Worm (Caenorhabditis elegans) whole organism, L4 larva: ENCODE data around the gene R05A10.3.

Source experiments
- D1046.2 ChIP-seq: fragments of 200-800 bp; sonication (Bioruptor generic); IDR thresholded peaks from 2 replicates; pipeline ENCODE4 v1.3.6; 2022; ENCODE audit warnings: missing genetic modification characterization, missing compliant biosample characterization
- R02D3.7 ChIP-seq: fragments of 150-350 bp; sonication (generic microtip); optimal IDR thresholded peaks from 3 replicates; lab custom pipeline; 2014; ENCODE audit warnings: missing biosample characterization, missing genetic modification characterization
- T26A8.4 ChIP-seq: fragments of 200-800 bp; sonication (Bioruptor generic); IDR thresholded peaks from 2 replicates; pipeline ENCODE4 v1.3.6; 2022; ENCODE audit warnings: missing genetic modification characterization, missing compliant biosample characterization
- Y48G9A.11 ChIP-seq: fragments of 200-800 bp; sonication (Bioruptor generic); IDR thresholded peaks from 2 replicates; pipeline ENCODE4 v1.3.6; 2022; ENCODE audit warnings: missing genetic modification reagents, missing genetic modification characterization, missing compliant biosample characterization
- Y5F2A.4 ChIP-seq: fragments of 200-800 bp; sonication (Bioruptor generic); optimal IDR thresholded peaks from 2 replicates; lab custom pipeline; 2018; ENCODE audit warnings: mild to moderate bottlenecking, missing genetic modification characterization, missing compliant biosample characterization
- ZK546.5 ChIP-seq, 2 experiments: sonication (generic microtip); optimal IDR thresholded peaks; 2 replicates each; lab custom pipeline; 2017; ENCODE audit warnings: missing biosample characterization in 2 of 2, missing genetic modification characterization in 2 of 2
- aha-1 ChIP-seq: fragments of 150-350 bp; peaks from one replicate; lab custom pipeline; 2014; ENCODE audit warnings: missing biosample characterization, missing genetic modification characterization
- cey-2 ChIP-seq: sonication (generic microtip); optimal IDR thresholded peaks from 3 replicates; lab custom pipeline; 2017; ENCODE audit warnings: missing genetic modification characterization, mild to moderate bottlenecking, missing compliant biosample characterization, antibody characterized with exemption, borderline replicate concordance; ENCODE audit not compliant: insufficient read depth
- ctbp-1 ChIP-seq: fragments of 200-800 bp; sonication (Bioruptor generic); IDR thresholded peaks from 2 replicates; pipeline ENCODE4 v1.3.6; 2022; ENCODE audit warnings: missing genetic modification reagents, missing genetic modification characterization, missing compliant biosample characterization
- egl-43 ChIP-seq: fragments of 200-800 bp; sonication (Bioruptor generic); IDR thresholded peaks from 2 replicates; pipeline ENCODE4 v1.3.6; 2022; ENCODE audit warnings: missing genetic modification reagents, missing genetic modification characterization, missing compliant biosample characterization
- hmg-1.1 ChIP-seq: fragments of 200-800 bp; sonication (Bioruptor generic); IDR thresholded peaks from 2 replicates; pipeline ENCODE4 v1.3.6; 2022; ENCODE audit warnings: missing genetic modification reagents, missing genetic modification characterization, missing compliant biosample characterization
- lin-38 ChIP-seq: fragments of 200-800 bp; sonication (Bioruptor generic); IDR thresholded peaks from 2 replicates; pipeline ENCODE4 v1.3.6; 2022; ENCODE audit warnings: missing genetic modification reagents, missing genetic modification characterization, missing compliant biosample characterization
- lin-39 ChIP-seq: fragments of 150-350 bp; optimal IDR thresholded peaks from 2 replicates; lab custom pipeline; 2014; ENCODE audit warnings: missing biosample characterization, missing genetic modification reagents, missing genetic modification characterization
- lir-3 ChIP-seq: sonication (generic microtip); optimal IDR thresholded peaks from 2 replicates; lab custom pipeline; 2016; ENCODE audit warnings: mild to moderate bottlenecking, missing genetic modification characterization, missing compliant biosample characterization
- madf-9 ChIP-seq: fragments of 200-800 bp; sonication (Bioruptor generic); conservative IDR thresholded peaks from 2 replicates; pipeline ENCODE4 v1.3.6; 2022; ENCODE audit warnings: missing genetic modification reagents, missing genetic modification characterization, missing compliant biosample characterization
- mep-1 ChIP-seq: fragments of 150-350 bp; sonication (generic microtip); optimal IDR thresholded peaks from 3 replicates; lab custom pipeline; 2014; ENCODE audit warnings: missing biosample characterization, missing genetic modification characterization
- mes-2 ChIP-seq: sonication (generic microtip); optimal IDR thresholded peaks from 2 replicates; lab custom pipeline; 2016; ENCODE audit warnings: missing genotype, mild to moderate bottlenecking, missing genetic modification characterization, missing compliant biosample characterization; ENCODE audit not compliant: poor library complexity, severe bottlenecking
- nhr-102 ChIP-seq: sonication (generic microtip); optimal IDR thresholded peaks from 2 replicates; lab custom pipeline; 2016; ENCODE audit warnings: mild to moderate bottlenecking, missing genetic modification characterization, moderate library complexity, missing compliant biosample characterization
- nhr-111 ChIP-seq: fragments of 200-800 bp; sonication (Bioruptor generic); optimal IDR thresholded peaks from 2 replicates; lab custom pipeline; 2018; ENCODE audit warnings: mild to moderate bottlenecking, missing genetic modification characterization, missing compliant biosample characterization
- nhr-6 ChIP-seq: fragments of 150-350 bp; optimal IDR thresholded peaks from 2 replicates; lab custom pipeline; 2014; ENCODE audit warnings: missing biosample characterization, missing genetic modification characterization
- php-3 ChIP-seq: fragments of 200-800 bp; sonication (Bioruptor generic); IDR thresholded peaks from 2 replicates; pipeline ENCODE4 v1.3.6; 2022; ENCODE audit warnings: missing genetic modification reagents, missing genetic modification characterization, missing compliant biosample characterization
- saeg-2 ChIP-seq: fragments of 200-800 bp; sonication (Bioruptor generic); IDR thresholded peaks from 2 replicates; pipeline ENCODE4 v1.3.6; 2022; ENCODE audit warnings: missing genetic modification reagents, missing genetic modification characterization, missing compliant biosample characterization
- skn-1 ChIP-seq: fragments of 150-350 bp; optimal IDR thresholded peaks from 2 replicates; lab custom pipeline; 2014; ENCODE audit warnings: missing biosample characterization, missing genetic modification characterization
- snpc-1.2 ChIP-seq: fragments of 200-800 bp; sonication (Bioruptor generic); IDR thresholded peaks from 2 replicates; pipeline ENCODE4 v1.3.6; 2022; ENCODE audit warnings: missing genetic modification reagents, missing genetic modification characterization, missing compliant biosample characterization
- snpc-4 ChIP-seq: fragments of 150-350 bp; optimal IDR thresholded peaks from 2 replicates; lab custom pipeline; 2014; ENCODE audit warnings: missing biosample characterization, missing genetic modification characterization
- spr-1 ChIP-seq: sonication (generic microtip); optimal IDR thresholded peaks from 2 replicates; lab custom pipeline; 2016; ENCODE audit warnings: mild to moderate bottlenecking, missing genetic modification characterization, missing compliant biosample characterization
- tag-97 ChIP-seq: fragments of 200-800 bp; sonication (Bioruptor generic); IDR thresholded peaks from 2 replicates; pipeline ENCODE4 v1.3.6; 2022; ENCODE audit warnings: missing genetic modification characterization, missing compliant biosample characterization
- unc-62 ChIP-seq, 3 experiments: fragments of 150-350 bp in 1 of 3; sonication (generic microtip); optimal IDR thresholded peaks in 2 of 3; peaks in 1 of 3; 1 replicate in 1 of 3; 2 replicates in 2 of 3; lab custom pipeline; 2014 to 2017; ENCODE audit warnings: missing biosample characterization in 3 of 3, missing genetic modification characterization in 3 of 3, missing genetic modification reagents in 3 of 3, missing genotype in 1 of 3
- vab-7 ChIP-seq: fragments of 200-800 bp; sonication (Bioruptor generic); IDR thresholded peaks from 2 replicates; pipeline ENCODE4 v1.3.6; 2022; ENCODE audit warnings: missing genetic modification reagents, missing genetic modification characterization, missing compliant biosample characterization
- zag-1 ChIP-seq: fragments of 150-350 bp; optimal IDR thresholded peaks from 2 replicates; lab custom pipeline; 2014; ENCODE audit warnings: missing biosample characterization, missing genetic modification characterization

R05A10.3 gene

ce11 chrIV:14162772-14163171 lies 13.5 kb downstream of the R05A10.3 start, which contains the start of gene R05A10.7:
Gene R05A10.7 (minus strand): TSS chrIV:14162872.
- TF ChIP-seq lin-39 (no peak), unc-62 (GFP tag; optimal IDR thresholded peaks at IDR 0.05 in 1 of 2; lab: Kevin White, UChicago) (peak in 1 of 2 experiments; percentile 6), unc-62 (tag; optimal IDR thresholded peaks at IDR 0.05; lab: Kevin White, UChicago) (no peak), spr-1 (tag; lab: Kevin White, UChicago) (no peak), D1046.2 (GFP tag; lab: Robert Waterston, UW) (no peak)

ce11 chrIV:14158086-14158485 lies 18.2 kb downstream of the R05A10.3 start, which contains the start of gene R05A10.8:
Gene R05A10.8 (minus strand): TSS chrIV:14158186.
- no peak for TF ChIP-seq ZK546.5 (tag; optimal IDR thresholded peaks at IDR 0.05; lab: Kevin White, UChicago)
- TF ChIP-seq cey-2 (tag; lab: Kevin White, UChicago): no peak

DNA sequence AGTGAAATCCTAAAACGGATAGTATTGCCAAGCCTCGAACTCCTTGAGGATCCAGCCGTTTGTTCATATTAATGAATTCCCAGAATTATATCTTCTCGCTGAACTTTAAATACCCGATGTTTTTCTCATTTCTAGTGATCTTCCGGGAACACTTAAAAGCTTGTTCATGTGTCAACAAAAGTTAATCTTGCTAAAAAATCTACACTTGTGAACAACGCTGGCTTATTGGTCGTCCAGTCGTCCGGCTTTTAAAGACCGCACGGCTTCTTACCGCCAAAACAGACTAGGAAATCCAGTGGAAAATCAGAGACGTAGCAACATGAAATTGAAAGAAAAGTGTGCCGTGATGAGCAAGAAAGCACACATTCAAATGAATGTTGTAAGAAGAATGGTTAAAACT lies 23.0 kb downstream of the R05A10.3 start, which contains the start of gene oac-38:
Gene oac-38, minus strand, starts transcription at position 101 of the 400 bp plus-strand sequence.
- TF ChIP-seq nhr-6 (tag; lab: Kevin White, UChicago) (no peak), lin-38 (no peak), php-3 (GFP tag; lab: Robert Waterston, UW) (no peak), nhr-111 (GFP tag; lab: Kevin White, UChicago) (no peak), mes-2 (tag; lab: Kevin White, UChicago) (no peak), T26A8.4 (GFP tag; lab: Robert Waterston, UW) (no peak), saeg-2 (no peak)

ce11 chrIV:14145594-14145993 lies 30.7 kb downstream of the R05A10.3 start, which contains the start of gene oac-37:
Gene oac-37 (plus strand): TSS chrIV:14145894.
- no peak for TF ChIP-seq zag-1

ce11 chrIV:14143042-14143441 lies 33.2 kb downstream of the R05A10.3 start:
- TF ChIP-seq snpc-1.2 (GFP tag; lab: Robert Waterston, UW) (peak; percentile 70), snpc-4 (tag; lab: Kevin White, UChicago) (no peak)

ce11 chrIV:14137063-14137462 lies 39.2 kb downstream of the R05A10.3 start, which contains the start of gene srz-31:
Gene srz-31 (plus strand): TSS chrIV:14137363.
- no peak for TF ChIP-seq skn-1 (tag; lab: Kevin White, UChicago)
- TF ChIP-seq hmg-1.1 (GFP tag; lab: Robert Waterston, UW): no peak
- TF ChIP-seq Y48G9A.11 (GFP tag; lab: Robert Waterston, UW): no peak
- TF ChIP-seq lir-3 (tag; lab: Kevin White, UChicago): no peak
- TF ChIP-seq mes-2 (tag; lab: Kevin White, UChicago): no peak
- no peak for TF ChIP-seq egl-43 (GFP tag; lab: Robert Waterston, UW)
- no peak for TF ChIP-seq nhr-102 (tag; lab: Kevin White, UChicago)
- no peak for TF ChIP-seq madf-9 (GFP tag; lab: Robert Waterston, UW)
- TF ChIP-seq ctbp-1 (GFP tag; lab: Robert Waterston, UW): no peak
- no peak for TF ChIP-seq vab-7 (GFP tag; lab: Robert Waterston, UW)
- no peak for TF ChIP-seq R02D3.7
- TF ChIP-seq tag-97 (GFP tag; lab: Robert Waterston, UW): no peak

- TF ChIP-seq mep-1 (tag; lab: Kevin White, UChicago): no peak
- peak; percentile 92 for TF ChIP-seq aha-1 (tag; lab: Kevin White, UChicago)
- no peak for TF ChIP-seq skn-1 (tag; lab: Kevin White, UChicago)
- TF ChIP-seq Y5F2A.4 (GFP tag; lab: Kevin White, UChicago): no peak
Observed at ce11 chrIV:14133400-14133799, 42.9 kb downstream of the R05A10.3 start.
